Worm (Caenorhabditis elegans): Measurements from ENCODE around the gene Y19D2B.1.

Y19D2B.1 gene

ce11 chrII:10935336-10935735 is 12.6 kb upstream of the Y19D2B.1 start:
- TF ChIP-seq hlh-1 (tag; optimal IDR thresholded peaks at IDR 0.05) (no peak), unc-39 (tag; optimal IDR thresholded peaks at IDR 0.05) (no peak), cnd-1 (tag; optimal IDR thresholded peaks at IDR 0.05) (no peak), nhr-2 (tag; optimal IDR thresholded peaks at IDR 0.05) (no peak), unc-62 (GFP tag; optimal IDR thresholded peaks at IDR 0.05) (no peak), ceh-43 (GFP tag; optimal IDR thresholded peaks at IDR 0.05) (no peak), nhr-28 (tag; optimal IDR thresholded peaks at IDR 0.05) (no peak), ces-1 (GFP tag; optimal IDR thresholded peaks at IDR 0.05) (no peak), unc-120 (tag; optimal IDR thresholded peaks at IDR 0.05; ENCODE audit: poor library complexity, severe bottlenecking) (no peak), ceh-39 (tag; optimal IDR thresholded peaks at IDR 0.05) (no peak), bed-3 (GFP tag; optimal IDR thresholded peaks at IDR 0.05) (no peak), elt-1 (tag; optimal IDR thresholded peaks at IDR 0.05; ENCODE audit: borderline replicate concordance, insufficient read depth) (no peak), mep-1 (tag; optimal IDR thresholded peaks at IDR 0.05) (no peak), drap-1 (GFP tag; optimal IDR thresholded peaks at IDR 0.05) (no peak), ceh-83 (GFP tag; optimal IDR thresholded peaks at IDR 0.05) (no peak), nhr-237 (tag; optimal IDR thresholded peaks at IDR 0.05) (no peak), lsy-2 (tag; optimal IDR thresholded peaks at IDR 0.05) (no peak)

- no peak for TF ChIP-seq ceh-43 (GFP tag; optimal IDR thresholded peaks at IDR 0.05)
These were observed 12.0 kb upstream of the Y19D2B.1 start, which contains the start of gene R03D7.2 for ce11 chrII:10934786-10935185. R03D7.2 (minus strand) TSS chrII:10935184.

- TF ChIP-seq ceh-43 (GFP tag; optimal IDR thresholded peaks at IDR 0.05) (no peak), ceh-39 (tag; optimal IDR thresholded peaks at IDR 0.05) (no peak), unc-62 (GFP tag; optimal IDR thresholded peaks at IDR 0.05) (no peak), nhr-237 (tag; optimal IDR thresholded peaks at IDR 0.05) (no peak), M03D4.4 (tag; optimal IDR thresholded peaks at IDR 0.05) (no peak), ham-2 (GFP tag; optimal IDR thresholded peaks at IDR 0.05) (no peak)
These were observed 11.4 kb upstream of the Y19D2B.1 start for ce11 chrII:10933948-10934722.

ce11 chrII:10932305-10932704 is 9.5 kb upstream of the Y19D2B.1 start:
- TF ChIP-seq hlh-1 (tag; optimal IDR thresholded peaks at IDR 0.05) (no peak), elt-3 (tag; optimal IDR thresholded peaks at IDR 0.05) (no peak)

- no peak for TF ChIP-seq hlh-1 (tag; optimal IDR thresholded peaks at IDR 0.05)
- no peak for TF ChIP-seq unc-39 (tag; optimal IDR thresholded peaks at IDR 0.05)
- no peak for TF ChIP-seq pha-4 (tag; optimal IDR thresholded peaks at IDR 0.05)
- TF ChIP-seq ceh-43 (GFP tag; optimal IDR thresholded peaks at IDR 0.05): no peak
- TF ChIP-seq nhr-28 (tag; optimal IDR thresholded peaks at IDR 0.05): no peak
- no peak for TF ChIP-seq ceh-39 (tag; optimal IDR thresholded peaks at IDR 0.05)
- no peak for TF ChIP-seq snpc-4 (tag; optimal IDR thresholded peaks at IDR 0.05)
- no peak for TF ChIP-seq unc-120 (tag; optimal IDR thresholded peaks at IDR 0.05; ENCODE audit: poor library complexity, severe bottlenecking)
- TF ChIP-seq ztf-11 (tag; optimal IDR thresholded peaks at IDR 0.05): no peak
- TF ChIP-seq cnd-1 (tag; optimal IDR thresholded peaks at IDR 0.05): no peak
- TF ChIP-seq nhr-12 (tag; optimal IDR thresholded peaks at IDR 0.05): no peak
- no peak for TF ChIP-seq drap-1 (GFP tag; optimal IDR thresholded peaks at IDR 0.05)
- no peak for TF ChIP-seq sem-2 (GFP tag; optimal IDR thresholded peaks at IDR 0.05)
- TF ChIP-seq elt-1 (tag; optimal IDR thresholded peaks at IDR 0.05; ENCODE audit: borderline replicate concordance, insufficient read depth): no peak
- no peak for TF ChIP-seq elt-3 (tag; optimal IDR thresholded peaks at IDR 0.05)
- TF ChIP-seq nhr-76 (tag; optimal IDR thresholded peaks at IDR 0.05): no peak
- no peak for TF ChIP-seq sptf-1 (tag; optimal IDR thresholded peaks at IDR 0.05)
- no peak for TF ChIP-seq nhr-2 (tag; optimal IDR thresholded peaks at IDR 0.05)
These were observed 8.2 kb upstream of the Y19D2B.1 start for ce11 chrII:10930678-10931650.
